Fruit fly (Drosophila melanogaster) whole organism, adult: ENCODE data around the gene eIF3d1.

ENCODE experiments used
- CG11617 ChIP-seq: fragments of 200-800 bp; sonication (Bioruptor generic); optimal IDR thresholded peaks from 2 replicates; lab custom pipeline; 2017; ENCODE audit warnings: mild to moderate bottlenecking, missing biosample characterization, missing genetic modification reagents, missing genetic modification characterization
- CG12768 ChIP-seq: fragments of 200-800 bp; sonication (Bioruptor generic); optimal IDR thresholded peaks from 2 replicates; lab custom pipeline; 2017; ENCODE audit warnings: missing biosample characterization, missing genetic modification characterization, mild to moderate bottlenecking, moderate library complexity, missing genetic modification reagents
- CG14711 ChIP-seq: fragments of 200-800 bp; sonication (Bioruptor generic); optimal IDR thresholded peaks from 2 replicates; lab custom pipeline; 2018; ENCODE audit warnings: missing biosample characterization, mild to moderate bottlenecking, missing genetic modification characterization, moderate library complexity
- CG1620 ChIP-seq: fragments of 200-800 bp; sonication (Bioruptor generic); optimal IDR thresholded peaks from 2 replicates; lab custom pipeline; 2016; ENCODE audit warnings: missing biosample characterization, missing genetic modification characterization
- CG33017 ChIP-seq: fragments of 200-800 bp; sonication (Bioruptor generic); optimal IDR thresholded peaks from 2 replicates; lab custom pipeline; 2018; ENCODE audit warnings: missing biosample characterization, mild to moderate bottlenecking, missing genetic modification characterization, moderate library complexity
- CG5204 ChIP-seq: fragments of 200-800 bp; sonication (Bioruptor generic); optimal IDR thresholded peaks from 2 replicates; lab custom pipeline; 2016; ENCODE audit warnings: missing biosample characterization, missing genetic modification characterization
- CG7045 ChIP-seq: fragments of 200-800 bp; sonication (Bioruptor generic); optimal IDR thresholded peaks from 2 replicates; lab custom pipeline; 2017; ENCODE audit warnings: missing biosample characterization, mild to moderate bottlenecking, missing genetic modification characterization
- CG7101 ChIP-seq: fragments of 200-800 bp; sonication (Bioruptor generic); optimal IDR thresholded peaks from 2 replicates; lab custom pipeline; 2018; ENCODE audit warnings: missing biosample characterization, mild to moderate bottlenecking, missing genetic modification characterization, moderate library complexity
- Clk ChIP-seq: fragments of 200-800 bp; sonication (Bioruptor generic); optimal IDR thresholded peaks from 2 replicates; lab custom pipeline; 2017; ENCODE audit warnings: missing biosample characterization, missing genetic modification characterization
- Crg-1 ChIP-seq: fragments of 200-800 bp; sonication (Bioruptor generic); optimal IDR thresholded peaks from 2 replicates; lab custom pipeline; 2016; ENCODE audit warnings: missing biosample characterization, missing genetic modification characterization
- Hr96 ChIP-seq: fragments of 200-800 bp; sonication (Bioruptor generic); optimal IDR thresholded peaks from 2 replicates; lab custom pipeline; 2016; ENCODE audit warnings: missing biosample characterization, missing genetic modification characterization
- Mnt ChIP-seq: fragments of 200-800 bp; sonication (Bioruptor generic); optimal IDR thresholded peaks from 2 replicates; lab custom pipeline; 2016; ENCODE audit warnings: missing biosample characterization, mild to moderate bottlenecking, missing genetic modification characterization
- bab1 ChIP-seq: fragments of 200-800 bp; sonication (Bioruptor generic); optimal IDR thresholded peaks from 3 replicates; lab custom pipeline; 2019; ENCODE audit warnings: missing biosample characterization, mild to moderate bottlenecking, missing genetic modification characterization, moderate library complexity
- cic ChIP-seq: fragments of 200-800 bp; sonication (Bioruptor generic); optimal IDR thresholded peaks from 2 replicates; lab custom pipeline; 2017; ENCODE audit warnings: missing biosample characterization, mild to moderate bottlenecking, missing genetic modification characterization, moderate library complexity
- cnc ChIP-seq, 2 experiments: fragments of >200 bp; optimal IDR thresholded peaks; 2 replicates each; lab custom pipeline; 2017
- kay ChIP-seq: fragments of 200-800 bp; sonication (Bioruptor generic); peaks from one replicate; lab custom pipeline; 2016; ENCODE audit warnings: missing biosample characterization, missing genetic modification characterization, borderline replicate concordance
- ovo ChIP-seq: fragments of 200-800 bp; sonication (Bioruptor generic); optimal IDR thresholded peaks from 2 replicates; lab custom pipeline; 2016; ENCODE audit warnings: missing biosample characterization, missing genetic modification characterization
- pad ChIP-seq: fragments of 200-800 bp; sonication (Bioruptor generic); optimal IDR thresholded peaks from 3 replicates; lab custom pipeline; 2017; ENCODE audit warnings: missing biosample characterization, missing genetic modification characterization, mild to moderate bottlenecking, moderate library complexity, missing genetic modification reagents
- tj ChIP-seq: fragments of 200-800 bp; sonication (Bioruptor generic); optimal IDR thresholded peaks from 3 replicates; lab custom pipeline; 2017; ENCODE audit warnings: missing biosample characterization, mild to moderate bottlenecking, missing genetic modification characterization, moderate library complexity
- toe ChIP-seq: fragments of 200-800 bp; sonication (Bioruptor generic); optimal IDR thresholded peaks from 2 replicates; lab custom pipeline; 2016; ENCODE audit warnings: missing biosample characterization, missing genetic modification characterization

The eIF3d1 gene

dm6 chr3R:23679911-23680336, at the start of gene eIF3d1:
Gene eIF3d1 (plus strand): TSS chr3R:23680039.
- TF ChIP-seq Crg-1 (GFP tag; lab: Kevin White, UChicago) (peak; percentile 23), CG7101 (no peak), kay (GFP tag; lab: Kevin White, UChicago) (no peak), bab1 (peak; percentile 51), CG1620 (GFP tag; lab: Kevin White, UChicago) (peak; percentile 55), ovo (GFP tag; lab: Kevin White, UChicago) (peak; percentile 0), Mnt (GFP tag; lab: Kevin White, UChicago) (peak; percentile 94), tj (GFP tag; lab: Kevin White, UChicago) (no peak)

- TF ChIP-seq Mnt (GFP tag; lab: Kevin White, UChicago) (no peak), CG1620 (GFP tag; lab: Kevin White, UChicago) (no peak), pad (GFP tag; lab: Kevin White, UChicago) (no peak), CG33017 (no peak), ovo (GFP tag; lab: Kevin White, UChicago) (no peak), CG12768 (GFP tag; lab: Kevin White, UChicago) (no peak), kay (GFP tag; lab: Kevin White, UChicago) (no peak), Crg-1 (GFP tag; lab: Kevin White, UChicago) (no peak), CG11617 (GFP tag; lab: Kevin White, UChicago) (no peak), CG7045 (GFP tag; lab: Kevin White, UChicago) (no peak), cnc (optimal IDR thresholded peaks at IDR 0.05; lab: Kevin White, UChicago) (no peak), cic (GFP tag; lab: Kevin White, UChicago) (no peak), Clk (no peak), Hr96 (no peak), CG14711 (tag; lab: Kevin White, UChicago) (no peak), bab1 (no peak), CG7101 (no peak), CG5204 (GFP tag; lab: Kevin White, UChicago) (no peak), toe (no peak), tj (GFP tag; lab: Kevin White, UChicago) (no peak)
These were observed 45.0 kb upstream of the eIF3d1 start for dm6 chr3R:23634789-23635188.

- TF ChIP-seq CG1620 (GFP tag; lab: Kevin White, UChicago) (no peak), Mnt (GFP tag; lab: Kevin White, UChicago) (no peak), pad (GFP tag; lab: Kevin White, UChicago) (no peak), cnc (optimal IDR thresholded peaks at IDR 0.05; lab: Kevin White, UChicago) (no peak), CG12768 (GFP tag; lab: Kevin White, UChicago) (no peak), tj (GFP tag; lab: Kevin White, UChicago) (no peak), Hr96 (no peak), cic (GFP tag; lab: Kevin White, UChicago) (no peak), toe (no peak), Clk (no peak), CG7101 (no peak), CG33017 (no peak), CG14711 (tag; lab: Kevin White, UChicago) (no peak), kay (GFP tag; lab: Kevin White, UChicago) (no peak), CG5204 (GFP tag; lab: Kevin White, UChicago) (no peak), Crg-1 (GFP tag; lab: Kevin White, UChicago) (no peak), bab1 (no peak), CG7045 (GFP tag; lab: Kevin White, UChicago) (no peak), ovo (GFP tag; lab: Kevin White, UChicago) (no peak), CG11617 (GFP tag; lab: Kevin White, UChicago) (no peak)
These were observed 42.6 kb upstream of the eIF3d1 start for dm6 chr3R:23637277-23637676.

- no peak for TF ChIP-seq CG12768 (GFP tag; lab: Kevin White, UChicago)
- peak; percentile 5 for TF ChIP-seq kay (GFP tag; lab: Kevin White, UChicago)
- TF ChIP-seq toe, result no peak
- no peak for TF ChIP-seq bab1
These were observed 41.5 kb upstream of the eIF3d1 start for dm6 chr3R:23638351-23638750.

dm6 chr3R:23639583-23639982, 40.3 kb upstream of the eIF3d1 start:
- TF ChIP-seq toe (no peak), ovo (GFP tag; lab: Kevin White, UChicago) (no peak), Crg-1 (GFP tag; lab: Kevin White, UChicago) (no peak), CG12768 (GFP tag; lab: Kevin White, UChicago) (no peak), CG5204 (GFP tag; lab: Kevin White, UChicago) (no peak), cnc (optimal IDR thresholded peaks at IDR 0.05; lab: Kevin White, UChicago) (no peak), CG33017 (no peak), CG7101 (no peak), CG11617 (GFP tag; lab: Kevin White, UChicago) (no peak), cic (GFP tag; lab: Kevin White, UChicago) (no peak), tj (GFP tag; lab: Kevin White, UChicago) (no peak), pad (GFP tag; lab: Kevin White, UChicago) (no peak), bab1 (no peak), Mnt (GFP tag; lab: Kevin White, UChicago) (no peak), Clk (no peak)

dm6 chr3R:23642836-23643235, 37.0 kb upstream of the eIF3d1 start:
- TF ChIP-seq bab1, result no peak
- no peak for TF ChIP-seq Hr96
- TF ChIP-seq CG12768 (GFP tag; lab: Kevin White, UChicago), result no peak
- TF ChIP-seq CG14711 (tag; lab: Kevin White, UChicago), result no peak
- no peak for TF ChIP-seq Mnt (GFP tag; lab: Kevin White, UChicago)

- no peak for TF ChIP-seq ovo (GFP tag; lab: Kevin White, UChicago)
- peak; percentile 25 for TF ChIP-seq CG14711 (tag; lab: Kevin White, UChicago)
- no peak for TF ChIP-seq Clk
These were observed 33.7 kb upstream of the eIF3d1 start for dm6 chr3R:23646183-23646582.
